Fruit fly (Drosophila melanogaster) whole organism, embryonic: ENCODE results near the gene cindr.

ENCODE experiments used
- Blimp-1 ChIP-seq: fragments of 200-800 bp; sonication (Bioruptor generic); optimal IDR thresholded peaks from 3 replicates; lab custom pipeline; 2018; ENCODE audit warnings: missing biosample characterization, missing genetic modification characterization, mild to moderate bottlenecking, moderate library complexity, missing genetic modification reagents
- CG12071 ChIP-seq: fragments of 200-800 bp; sonication (Bioruptor generic); optimal IDR thresholded peaks from 3 replicates; lab custom pipeline; 2018; ENCODE audit warnings: missing biosample characterization, mild to moderate bottlenecking, missing genetic modification characterization
- CG12391 ChIP-seq: fragments of 200-800 bp; sonication (Bioruptor generic); optimal IDR thresholded peaks from 3 replicates; lab custom pipeline; 2018; ENCODE audit warnings: missing biosample characterization, mild to moderate bottlenecking, missing genetic modification characterization, moderate library complexity
- CG13296 ChIP-seq: fragments of 200-800 bp; sonication (Bioruptor generic); optimal IDR thresholded peaks from 3 replicates; lab custom pipeline; 2018; ENCODE audit warnings: missing biosample characterization, mild to moderate bottlenecking, missing genetic modification characterization
- CG1603 ChIP-seq: fragments of 200-800 bp; sonication (Bioruptor generic); optimal IDR thresholded peaks from 2 replicates; lab custom pipeline; 2019; ENCODE audit warnings: missing biosample characterization, mild to moderate bottlenecking, missing genetic modification characterization, moderate library complexity
- CG18476 ChIP-seq: fragments of 200-800 bp; sonication (Bioruptor generic); optimal IDR thresholded peaks from 2 replicates; lab custom pipeline; 2016; ENCODE audit warnings: missing biosample characterization, mild to moderate bottlenecking, missing genetic modification characterization
- CG18599 ChIP-seq: fragments of 200-800 bp; sonication (Bioruptor generic); optimal IDR thresholded peaks from 3 replicates; lab custom pipeline; 2017; ENCODE audit warnings: missing biosample characterization, missing genetic modification characterization, mild to moderate bottlenecking, moderate library complexity, missing genetic modification reagents
- CG2889 ChIP-seq: fragments of 200-800 bp; sonication (Bioruptor generic); IDR thresholded peaks from 3 replicates; pipeline ENCODE4 v1.3.6; 2022; ENCODE audit warnings: missing biosample characterization, missing genetic modification characterization
- CG30431 ChIP-seq: fragments of 200-800 bp; sonication (Bioruptor generic); optimal IDR thresholded peaks from 2 replicates; lab custom pipeline; 2017; ENCODE audit warnings: missing biosample characterization, missing genetic modification characterization
- CG3407 ChIP-seq: fragments of 200-800 bp; sonication (Bioruptor generic); optimal IDR thresholded peaks from 2 replicates; lab custom pipeline; 2018; ENCODE audit warnings: missing biosample characterization, mild to moderate bottlenecking, missing genetic modification characterization
- CG3726 ChIP-seq: fragments of 200-800 bp; sonication (Bioruptor generic); IDR thresholded peaks from 3 replicates; pipeline ENCODE4, ENCODE4 v1.3.6; 2022; ENCODE audit warnings: missing biosample characterization, missing genetic modification characterization
- CG3847 ChIP-seq: fragments of 200-800 bp; sonication (Bioruptor generic); IDR thresholded peaks from 2 replicates; pipeline ENCODE4 v1.3.6; 2022; ENCODE audit warnings: missing biosample characterization, missing genetic modification characterization
- CG4360 ChIP-seq: fragments of 200-800 bp; sonication (Bioruptor generic); IDR thresholded peaks from 2 replicates; pipeline ENCODE4 v1.3.6; 2022; ENCODE audit warnings: missing biosample characterization, missing genetic modification characterization
- CG6272 ChIP-seq: fragments of 200-800 bp; sonication (Bioruptor generic); IDR thresholded peaks from 2 replicates; pipeline ENCODE4 v1.3.6; 2022; ENCODE audit warnings: missing biosample characterization, missing genetic modification characterization
- CG7556 ChIP-seq: fragments of 200-800 bp; sonication (Bioruptor generic); optimal IDR thresholded peaks from 2 replicates; lab custom pipeline; 2017; ENCODE audit warnings: missing biosample characterization, mild to moderate bottlenecking, missing genetic modification characterization
- CG7963 ChIP-seq: fragments of 200-800 bp; sonication (Bioruptor generic); IDR thresholded peaks from 3 replicates; pipeline ENCODE4 v1.3.6; 2022; ENCODE audit warnings: missing biosample characterization, missing genetic modification characterization; ENCODE audit not compliant: partially characterized antibody
- CTCF ChIP-seq: fragments of 200-800 bp; sonication (Bioruptor generic); optimal IDR thresholded peaks from 2 replicates; lab custom pipeline; 2017; ENCODE audit warnings: missing biosample characterization, mild to moderate bottlenecking, missing genetic modification characterization, moderate library complexity
- D ChIP-seq, 2 experiments: fragments of 200-800 bp in 1 of 2; fragments of >200 bp in 1 of 2; sonication (Bioruptor generic) in 1 of 2; optimal IDR thresholded peaks; 2 replicates in 1 of 2; 3 replicates in 1 of 2; lab custom pipeline; 2017; ENCODE audit warnings: mild to moderate bottlenecking in 1 of 2, missing biosample characterization in 1 of 2, missing genetic modification characterization in 1 of 2, missing genetic modification reagents in 1 of 2
- Deaf1 ChIP-seq: fragments of 200-800 bp; optimal IDR thresholded peaks from 3 replicates; lab custom pipeline; 2019; ENCODE audit warnings: missing biosample characterization, mild to moderate bottlenecking, missing genetic modification characterization, moderate library complexity
- Elba2 ChIP-seq: fragments of 200-800 bp; sonication (Bioruptor generic); optimal IDR thresholded peaks from 3 replicates; lab custom pipeline; 2016; ENCODE audit warnings: missing biosample characterization, missing genetic modification characterization
- Ets65A ChIP-seq: fragments of 200-800 bp; sonication (Bioruptor generic); peaks from one replicate; lab custom pipeline; 2016; ENCODE audit warnings: missing biosample characterization, missing genetic modification characterization
- HmgZ ChIP-seq: fragments of 200-800 bp; sonication (Bioruptor generic); optimal IDR thresholded peaks from 2 replicates; lab custom pipeline; 2018; ENCODE audit warnings: missing biosample characterization, mild to moderate bottlenecking, missing genetic modification characterization
- MBD-R2 ChIP-seq: fragments of 200-800 bp; sonication (Bioruptor generic); IDR thresholded peaks from 2 replicates; pipeline ENCODE4 v1.3.6; 2022; ENCODE audit warnings: missing biosample characterization, missing genetic modification characterization
- Nf-YC ChIP-seq: fragments of 200-800 bp; optimal IDR thresholded peaks from 3 replicates; lab custom pipeline; 2019; ENCODE audit warnings: missing biosample characterization, mild to moderate bottlenecking, missing genetic modification characterization, moderate library complexity
- Oli ChIP-seq: fragments of 200-800 bp; sonication (Bioruptor generic); optimal IDR thresholded peaks from 2 replicates; lab custom pipeline; 2018; ENCODE audit warnings: missing biosample characterization, mild to moderate bottlenecking, missing genetic modification characterization, moderate library complexity
- PHDP ChIP-seq: fragments of 200-800 bp; sonication (Bioruptor generic); optimal IDR thresholded peaks from 3 replicates; lab custom pipeline; 2018; ENCODE audit warnings: missing biosample characterization, mild to moderate bottlenecking, missing genetic modification characterization, moderate library complexity
- TFAM ChIP-seq: fragments of 200-800 bp; sonication (Bioruptor generic); optimal IDR thresholded peaks from 2 replicates; lab custom pipeline; 2017; ENCODE audit warnings: missing biosample characterization, missing genetic modification characterization, inconsistent platforms
- Xbp1 ChIP-seq: fragments of 200-800 bp; sonication (Bioruptor generic); optimal IDR thresholded peaks from 3 replicates; lab custom pipeline; 2016; ENCODE audit warnings: missing biosample characterization, mild to moderate bottlenecking, missing genetic modification characterization
- ac ChIP-seq: fragments of 200-800 bp; sonication (Bioruptor generic); optimal IDR thresholded peaks from 3 replicates; lab custom pipeline; 2017; ENCODE audit warnings: missing biosample characterization, mild to moderate bottlenecking, missing genetic modification characterization
- ap ChIP-seq: fragments of 200-800 bp; sonication (Bioruptor generic); IDR thresholded peaks from 2 replicates; pipeline ENCODE4 v1.3.6; 2022; ENCODE audit warnings: missing biosample characterization, missing genetic modification characterization
- br ChIP-seq: fragments of >200 bp; optimal IDR thresholded peaks from 2 replicates; lab custom pipeline; 2017
- croc ChIP-seq: fragments of 200-800 bp; sonication (Bioruptor generic); conservative IDR thresholded peaks from 3 replicates; pipeline ENCODE4 v1.3.6; 2022; ENCODE audit warnings: missing biosample characterization, missing genetic modification characterization
- dimm ChIP-seq: fragments of 200-800 bp; sonication (Bioruptor generic); IDR thresholded peaks from 2 replicates; pipeline ENCODE4 v1.3.6; 2022; ENCODE audit warnings: missing biosample characterization, missing genetic modification characterization
- dysf ChIP-seq: fragments of 200-800 bp; sonication (Bioruptor generic); IDR thresholded peaks from 3 replicates; pipeline ENCODE4 v1.3.6; 2022; ENCODE audit warnings: missing biosample characterization, missing genetic modification characterization
- en ChIP-seq: fragments of 200-800 bp; sonication (Bioruptor generic); optimal IDR thresholded peaks from 2 replicates; lab custom pipeline; 2016; ENCODE audit warnings: missing biosample characterization, missing genetic modification characterization
- exex ChIP-seq: fragments of 200-800 bp; sonication (Bioruptor generic); optimal IDR thresholded peaks from 4 replicates; lab custom pipeline; 2018; ENCODE audit warnings: missing biosample characterization, mild to moderate bottlenecking, missing genetic modification characterization, moderate library complexity
- gem ChIP-seq: fragments of 200-800 bp; sonication (Bioruptor generic); optimal IDR thresholded peaks from 2 replicates; lab custom pipeline; 2019; ENCODE audit warnings: missing biosample characterization, mild to moderate bottlenecking, missing genetic modification characterization, moderate library complexity
- gt ChIP-seq: fragments of 200-800 bp; sonication (Bioruptor generic); IDR thresholded peaks from 2 replicates; pipeline ENCODE4 v1.3.6; 2022; ENCODE audit warnings: missing biosample characterization, missing genetic modification characterization
- ind ChIP-seq: fragments of 200-800 bp; sonication (Bioruptor generic); optimal IDR thresholded peaks from 3 replicates; lab custom pipeline; 2016; ENCODE audit warnings: missing biosample characterization, missing genetic modification characterization
- nerfin-1 ChIP-seq: fragments of 200-800 bp; sonication (Bioruptor generic); optimal IDR thresholded peaks from 3 replicates; lab custom pipeline; 2019; ENCODE audit warnings: missing biosample characterization, mild to moderate bottlenecking, missing genetic modification characterization, moderate library complexity
- oc ChIP-seq: fragments of 200-800 bp; sonication (Bioruptor generic); optimal IDR thresholded peaks from 2 replicates; lab custom pipeline; 2018; ENCODE audit warnings: missing biosample characterization, mild to moderate bottlenecking, missing genetic modification characterization, moderate library complexity
- pfk ChIP-seq: fragments of 200-800 bp; sonication (Bioruptor generic); optimal IDR thresholded peaks from 2 replicates; lab custom pipeline; 2018; ENCODE audit warnings: missing biosample characterization, mild to moderate bottlenecking, missing genetic modification characterization, moderate library complexity
- pita ChIP-seq: fragments of 200-800 bp; sonication (Bioruptor generic); optimal IDR thresholded peaks from 2 replicates; lab custom pipeline; 2017; ENCODE audit warnings: missing biosample characterization, mild to moderate bottlenecking, missing genetic modification characterization
- sens-2 ChIP-seq: fragments of 200-800 bp; sonication (Bioruptor generic); IDR thresholded peaks from 2 replicates; pipeline ENCODE4 v1.3.6; 2022; ENCODE audit warnings: missing biosample characterization, missing genetic modification characterization
- trem ChIP-seq: fragments of 200-800 bp; optimal IDR thresholded peaks from 3 replicates; lab custom pipeline; 2019; ENCODE audit warnings: missing biosample characterization, mild to moderate bottlenecking, missing genetic modification characterization, moderate library complexity
- zen ChIP-seq: fragments of 200-800 bp; sonication (Bioruptor generic); optimal IDR thresholded peaks from 3 replicates; lab custom pipeline; 2018; ENCODE audit warnings: missing biosample characterization, mild to moderate bottlenecking, missing genetic modification characterization, moderate library complexity

The cindr gene

dm6 chr3R:30865365-30865770, 57.0 kb downstream of the cindr start (continued):
- TF ChIP-seq dysf (0 out of 3 replicates have a peak, but pooled peaks have one; percentile 21), CG3726 (no peak), CG3847 (GFP tag; lab: Robert Waterston, UW) (peak; percentile 29; the same call in 1 of the 2 replicates), ac (no peak), exex (tag; lab: Kevin White, UChicago) (no peak), D (optimal IDR thresholded peaks at IDR 0.05; lab: Kevin White, UChicago) (no peak), D (GFP tag; optimal IDR thresholded peaks at IDR 0.05; lab: Kevin White, UChicago) (peak; percentile 18), CG3407 (GFP tag; lab: Kevin White, UChicago) (peak; percentile 23), ind (GFP tag; lab: Kevin White, UChicago) (no peak), PHDP (tag; lab: Kevin White, UChicago) (peak; percentile 16), trem (peak; percentile 14), gem (tag; lab: Kevin White, UChicago) (peak; percentile 58), nerfin-1 (peak; percentile 11), TFAM (no peak), CG4360 (GFP tag; lab: Robert Waterston, UW) (peak; percentile 33; the same call in 1 of the 2 replicates), CG30431 (GFP tag; lab: Kevin White, UChicago) (peak; percentile 10), CG13296 (GFP tag; lab: Kevin White, UChicago) (no peak), Nf-YC (tag; lab: Kevin White, UChicago) (peak; percentile 35)

dm6 chr3R:30865883-30866282, 57.5 kb downstream of the cindr start:
- TF ChIP-seq zen (peak; percentile 82), CG2889 (no peak), croc (GFP tag; lab: Robert Waterston, UW) (no peak), CTCF (GFP tag; lab: Kevin White, UChicago) (no peak), Ets65A (peak; percentile 72), sens-2 (GFP tag; lab: Robert Waterston, UW) (no peak), CG12071 (GFP tag; lab: Kevin White, UChicago) (no peak), CG12391 (no peak), ap (GFP tag; lab: Robert Waterston, UW) (0 out of 2 replicates have a peak, but pooled peaks have one; percentile 1), CG7556 (GFP tag; lab: Kevin White, UChicago) (no peak), en (GFP tag; lab: Kevin White, UChicago) (no peak), CG18476 (GFP tag; lab: Kevin White, UChicago) (no peak), CG18599 (GFP tag; lab: Kevin White, UChicago) (no peak), dimm (GFP tag; lab: Robert Waterston, UW) (no peak), CG3726 (no peak), D (optimal IDR thresholded peaks at IDR 0.05; lab: Kevin White, UChicago) (peak; percentile 41), D (GFP tag; optimal IDR thresholded peaks at IDR 0.05; lab: Kevin White, UChicago) (no peak), ind (GFP tag; lab: Kevin White, UChicago) (no peak)

dm6 chr3R:30867232-30867631, 58.8 kb downstream of the cindr start, which contains the start of gene Cpr100A:
Gene Cpr100A, plus strand, starts transcription at chr3R:30867521.
- no peak for TF ChIP-seq pfk (GFP tag; lab: Kevin White, UChicago)
- peak; percentile 24 for TF ChIP-seq Blimp-1 (GFP tag; lab: Kevin White, UChicago)
- TF ChIP-seq, all 482 proteins: peak for 1

dm6 chr3R:30870317-30870878, 62.0 kb downstream of the cindr start:
- no peak for TF ChIP-seq Oli (tag; lab: Kevin White, UChicago)
- no peak for TF ChIP-seq Deaf1 (tag; lab: Kevin White, UChicago)
- no peak for TF ChIP-seq gt (GFP tag; lab: Robert Waterston, UW)
- peak; percentile 2 for TF ChIP-seq CG1603
- peak; percentile 10 for TF ChIP-seq Xbp1
- TF ChIP-seq Ets65A = peak; percentile 66
- TF ChIP-seq br (lab: Kevin White, UChicago) = no peak
- TF ChIP-seq MBD-R2 (GFP tag; lab: Robert Waterston, UW) = peak; percentile 11; the same call in 1 of the 2 replicates
- peak; percentile 15 for TF ChIP-seq gem (tag; lab: Kevin White, UChicago)
- no peak for TF ChIP-seq CG13296 (GFP tag; lab: Kevin White, UChicago)
- no peak for TF ChIP-seq CG7963 (GFP tag; lab: Robert Waterston, UW)
- peak; percentile 69 for TF ChIP-seq pita (GFP tag; lab: Kevin White, UChicago)
- TF ChIP-seq CG6272 (GFP tag; lab: Robert Waterston, UW) = peak; percentile 35; the same call in 1 of the 2 replicates
- TF ChIP-seq oc (tag; lab: Kevin White, UChicago) = peak; percentile 17
- no peak for TF ChIP-seq HmgZ (tag; lab: Kevin White, UChicago)
- TF ChIP-seq nerfin-1 = no peak
- TF ChIP-seq Elba2 (GFP tag; lab: Kevin White, UChicago) = no peak
